Fruit fly (Drosophila melanogaster) whole organism, prepupa: Measurements from ENCODE around the gene escl.

ENCODE experiments used
- CG1621 ChIP-seq: fragments of 200-800 bp; sonication (Bioruptor generic); optimal IDR thresholded peaks from 3 replicates; lab custom pipeline; 2018; ENCODE audit warnings: missing biosample characterization, mild to moderate bottlenecking, missing genetic modification characterization
- Eip78C ChIP-seq: fragments of 200-800 bp; sonication (Bioruptor generic); peaks from one replicate; lab custom pipeline; 2016; ENCODE audit warnings: missing biosample characterization, missing genetic modification characterization
- dsx ChIP-seq: fragments of 200-800 bp; optimal IDR thresholded peaks from 3 replicates; lab custom pipeline; 2019; ENCODE audit warnings: missing biosample characterization, mild to moderate bottlenecking, missing genetic modification characterization, moderate library complexity; ENCODE audit not compliant: poor library complexity, severe bottlenecking
- vri ChIP-seq: fragments of 200-800 bp; sonication (Bioruptor generic); optimal IDR thresholded peaks from 3 replicates; lab custom pipeline; 2016; ENCODE audit warnings: missing biosample characterization, mild to moderate bottlenecking, missing genetic modification characterization

Gene escl

DNA sequence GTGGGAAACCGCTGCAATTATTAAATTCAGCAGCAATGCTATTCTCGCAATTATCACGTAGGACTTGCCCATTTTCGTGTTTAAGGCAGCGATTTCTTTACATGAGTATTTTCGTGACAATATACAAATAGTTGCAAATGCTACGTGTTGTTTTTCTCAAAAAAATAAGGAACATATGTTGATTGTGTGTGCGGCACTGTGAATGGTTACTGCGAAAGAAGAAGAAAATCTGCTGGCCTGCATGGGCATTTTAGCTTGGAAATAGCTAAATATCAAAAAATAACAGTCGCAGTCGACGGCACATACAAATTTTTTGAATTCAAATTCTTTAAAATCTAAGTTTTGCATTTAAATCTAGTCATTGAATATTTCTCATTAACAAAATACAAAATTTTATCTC, 49.8 kb downstream of the escl start, which contains the start of gene CG6766:
Gene CG6766, minus strand, starts transcription at position 180 of the 400 bp plus-strand sequence.
- TF ChIP-seq dsx (GFP tag; lab: Kevin White, UChicago) (peak; percentile 8), vri (GFP tag; lab: Kevin White, UChicago) (peak; percentile 12), CG1621 (tag; lab: Kevin White, UChicago) (no peak), Eip78C (GFP tag; lab: Kevin White, UChicago) (peak; percentile 7)
